Fruit fly (Drosophila melanogaster): ENCODE data around the gene BomBc3.

Gene BomBc3

dm6 chr3R:22124863-22125262 lies 38.0 kb downstream of the BomBc3 start:
- no peak for TF ChIP-seq CG17801 (GFP tag; optimal IDR thresholded peaks at IDR 0.05; ENCODE audit: partially characterized antibody)

DNA sequence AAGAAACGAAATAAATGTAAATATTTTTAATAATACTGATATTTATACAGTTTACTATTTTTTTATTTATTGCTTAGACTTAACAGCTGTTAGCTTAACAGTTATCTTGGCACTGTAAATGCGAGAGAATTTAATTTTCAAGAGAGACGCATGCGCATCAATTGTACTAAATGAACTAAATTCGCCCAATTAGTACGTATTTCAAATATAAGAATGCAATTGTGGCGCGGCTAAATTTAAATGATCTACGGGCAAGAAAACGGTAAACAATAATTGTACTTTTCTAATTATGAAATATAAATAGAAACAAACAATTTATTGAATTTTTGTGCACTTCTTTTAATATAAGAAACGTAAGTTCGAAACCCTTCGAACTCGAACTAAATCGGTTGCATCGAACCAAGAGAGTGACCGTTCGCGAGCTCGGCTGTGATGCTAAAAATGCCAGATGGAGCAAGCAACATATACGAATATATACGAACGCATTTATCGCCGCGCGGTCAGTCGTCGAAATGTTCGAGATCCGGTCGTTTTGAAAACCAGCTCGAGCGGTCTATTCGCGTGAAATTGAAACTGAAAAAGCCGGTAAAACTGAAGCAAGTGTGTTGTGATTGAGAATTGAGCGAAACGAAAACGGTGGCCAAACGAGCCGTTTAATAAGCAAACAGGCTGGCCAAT lies 46.6 kb downstream of the BomBc3 start, which contains the start of gene SKIP:
Gene SKIP (plus strand): TSS at position 494 of the 678 bp plus-strand sequence.
- TF ChIP-seq CG17801 (GFP tag; optimal IDR thresholded peaks at IDR 0.05; ENCODE audit: partially characterized antibody), result no peak

- no peak for TF ChIP-seq CG17801 (GFP tag; optimal IDR thresholded peaks at IDR 0.05; ENCODE audit: partially characterized antibody)
Measured at dm6 chr3R:22134462-22134861, 47.6 kb downstream of the BomBc3 start.

DNA sequence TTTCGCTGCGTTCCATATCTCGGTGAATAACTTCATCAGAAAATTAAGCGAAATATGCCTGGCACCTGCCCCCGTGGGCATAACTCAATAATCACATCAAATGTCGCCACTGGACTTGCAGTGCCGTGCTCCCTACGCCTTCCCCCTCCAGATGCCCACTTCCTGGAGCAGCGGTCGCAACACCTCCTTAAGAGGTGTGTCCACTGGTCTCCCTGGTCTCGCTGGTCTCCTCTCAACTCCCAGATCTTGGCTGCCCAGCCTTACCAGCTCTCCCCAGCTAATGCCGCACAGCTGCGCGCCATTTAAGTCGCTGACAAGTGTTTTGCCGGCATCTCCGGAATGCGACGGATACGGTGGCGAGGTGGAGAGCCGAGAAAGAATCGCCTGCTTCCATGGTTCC lies 48.6 kb downstream of the BomBc3 start:
- TF ChIP-seq CG17801 (GFP tag; optimal IDR thresholded peaks at IDR 0.05; ENCODE audit: partially characterized antibody), result no peak

DNA sequence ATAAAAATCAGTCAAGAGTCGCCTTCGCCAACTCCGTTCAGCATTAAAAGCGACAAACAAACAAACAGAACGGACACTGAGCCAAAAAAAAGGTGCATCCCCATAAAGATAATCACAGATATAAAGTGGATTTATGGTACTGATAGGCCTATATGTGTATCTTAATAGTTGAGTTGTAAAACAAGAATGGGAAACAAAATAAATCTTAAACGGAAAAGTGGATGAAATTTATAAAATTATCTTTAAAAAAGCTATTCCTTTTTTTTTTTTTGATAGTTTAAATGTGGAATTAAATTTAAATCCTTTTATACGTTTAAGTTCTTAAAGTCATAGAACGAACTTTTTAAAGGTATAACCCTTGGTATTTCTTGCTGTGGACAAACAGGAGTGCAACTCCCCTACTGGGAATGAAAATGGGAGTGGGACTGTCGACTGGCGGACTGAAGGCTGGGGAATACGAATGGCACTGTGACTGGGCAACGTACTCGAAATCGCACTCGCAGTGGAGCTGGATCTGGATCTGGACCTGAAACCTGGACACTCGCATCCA lies 50.2 kb downstream of the BomBc3 start:
- no peak for TF ChIP-seq CG17801 (GFP tag; optimal IDR thresholded peaks at IDR 0.05; ENCODE audit: partially characterized antibody)

All from ovary, adult (tissue).